Fruit fly (Drosophila melanogaster): ENCODE data around the gene ss.

ss gene

dm6 chr3R:16368288-16368687, 35.2 kb downstream of the ss start, which contains the start of gene js (continued):
- TF ChIP-seq CG6854 (GFP tag; optimal IDR thresholded peaks at IDR 0.05) = no peak
- no peak for TF ChIP-seq fd85E (GFP tag; optimal IDR thresholded peaks at IDR 0.05)
- no peak for TF ChIP-seq Eip93F (GFP tag; optimal IDR thresholded peaks at IDR 0.05)
- peak; percentile 62 for TF ChIP-seq eg (GFP tag; IDR thresholded peaks at IDR 0.05)
- TF ChIP-seq Sox15 (GFP tag; optimal IDR thresholded peaks at IDR 0.05) = peak; percentile 18
- peak; percentile 30 for TF ChIP-seq CG7368 (GFP tag; optimal IDR thresholded peaks at IDR 0.05)
- TF ChIP-seq CG15336 (GFP tag; IDR thresholded peaks at IDR 0.05) = peak; percentile 84
- TF ChIP-seq esn (GFP tag; optimal IDR thresholded peaks at IDR 0.05) = no peak
- no peak for TF ChIP-seq cyc (GFP tag; optimal IDR thresholded peaks at IDR 0.05)
- TF ChIP-seq CG11294 (GFP tag; IDR thresholded peaks at IDR 0.05) = no peak
- TF ChIP-seq Blimp-1 (GFP tag; optimal IDR thresholded peaks at IDR 0.05) = no peak
- TF ChIP-seq salr (GFP tag; optimal IDR thresholded peaks at IDR 0.05) = peak in 1 of 2 experiments; percentile 62
- TF ChIP-seq net (GFP tag; optimal IDR thresholded peaks at IDR 0.05) = no peak
- TF ChIP-seq dsx (GFP tag; optimal IDR thresholded peaks at IDR 0.05; ENCODE audit: poor library complexity, severe bottlenecking) = no peak
- TF ChIP-seq CG8632 (GFP tag; optimal IDR thresholded peaks at IDR 0.05) = no peak
- peak; percentile 91 for TF ChIP-seq CG32006 (GFP tag; optimal IDR thresholded peaks at IDR 0.05)
- TF ChIP-seq fkh (GFP tag; optimal IDR thresholded peaks at IDR 0.05) = no peak
- no peak for TF ChIP-seq CG1621 (tag; optimal IDR thresholded peaks at IDR 0.05)
- TF ChIP-seq CG10631 (GFP tag; optimal IDR thresholded peaks at IDR 0.05) = peak; percentile 9
- TF ChIP-seq CG31627 (GFP tag; optimal IDR thresholded peaks at IDR 0.05) = peak; percentile 49
- TF ChIP-seq Eip78C (GFP tag) = no peak
- peak; percentile 59 for TF ChIP-seq Sox14 (GFP tag; optimal IDR thresholded peaks at IDR 0.05)
- TF ChIP-seq acj6 (GFP tag; optimal IDR thresholded peaks at IDR 0.05) = peak; percentile 61
- TF ChIP-seq topi (GFP tag; optimal IDR thresholded peaks at IDR 0.05) = peak; percentile 44
- TF ChIP-seq CG8319 (GFP tag; optimal IDR thresholded peaks at IDR 0.05) = peak; percentile 24
- TF ChIP-seq Hr4 (GFP tag; optimal IDR thresholded peaks at IDR 0.05) = peak; percentile 81
- TF ChIP-seq Eip75B (GFP tag; optimal IDR thresholded peaks at IDR 0.05) = no peak
- TF ChIP-seq Sox102F (GFP tag; optimal IDR thresholded peaks at IDR 0.05) = peak; percentile 50
- peak; percentile 62 for TF ChIP-seq dac (GFP tag; optimal IDR thresholded peaks at IDR 0.05)
- TF ChIP-seq Smox (GFP tag; optimal IDR thresholded peaks at IDR 0.05) = peak; percentile 45
- no peak for TF ChIP-seq CG11902 (GFP tag; optimal IDR thresholded peaks at IDR 0.05)
- TF ChIP-seq fd59A (GFP tag; optimal IDR thresholded peaks at IDR 0.05) = no peak

DNA sequence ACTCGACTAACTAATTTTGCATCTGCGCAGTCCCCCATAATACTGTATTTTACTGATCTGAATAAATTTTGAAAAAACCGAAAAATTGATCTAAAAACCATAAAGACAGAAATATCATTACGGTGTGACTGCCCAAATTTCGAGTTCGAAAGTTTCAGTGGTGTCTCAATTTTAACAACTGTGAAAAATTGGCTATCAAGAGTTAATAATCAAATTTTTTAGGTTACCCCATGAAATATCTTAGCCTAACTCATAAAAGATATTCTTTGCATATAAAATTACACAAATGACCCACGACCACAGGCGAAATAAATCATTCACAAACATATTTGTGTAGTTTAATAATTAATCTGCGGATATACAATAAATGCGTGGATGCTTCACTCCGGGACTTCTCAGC, 43.5 kb downstream of the ss start, which contains the start of gene CG42446:
Gene CG42446, minus strand, starts transcription at position 101 of the 400 bp plus-strand sequence.
- TF ChIP-seq acj6 (GFP tag; optimal IDR thresholded peaks at IDR 0.05) = no peak
- no peak for TF ChIP-seq salr (GFP tag; optimal IDR thresholded peaks at IDR 0.05)
- no peak for TF ChIP-seq Sox14 (GFP tag; optimal IDR thresholded peaks at IDR 0.05)
- TF ChIP-seq Ets96B (tag; optimal IDR thresholded peaks at IDR 0.05) = no peak
- TF ChIP-seq CG11902 (GFP tag; optimal IDR thresholded peaks at IDR 0.05) = no peak
- no peak for TF ChIP-seq Eip93F (GFP tag; optimal IDR thresholded peaks at IDR 0.05)
- no peak for TF ChIP-seq CG8632 (GFP tag; optimal IDR thresholded peaks at IDR 0.05)
- TF ChIP-seq fd59A (GFP tag; optimal IDR thresholded peaks at IDR 0.05) = no peak
- TF ChIP-seq achi (GFP tag; optimal IDR thresholded peaks at IDR 0.05) = no peak
- TF ChIP-seq CG3919 (GFP tag; optimal IDR thresholded peaks at IDR 0.05) = no peak
- TF ChIP-seq Hr39 (GFP tag; optimal IDR thresholded peaks at IDR 0.05) = no peak
- no peak for TF ChIP-seq Lpt (GFP tag; optimal IDR thresholded peaks at IDR 0.05)
- TF ChIP-seq CG4318 (GFP tag; optimal IDR thresholded peaks at IDR 0.05) = no peak

dm6 chr3R:16359098-16359497, 44.4 kb downstream of the ss start, which contains the start of gene CG17931:
TSS of gene CG17931 (minus strand) at chr3R:16359466.
- TF ChIP-seq achi (GFP tag; optimal IDR thresholded peaks at IDR 0.05) (peak; percentile 98), dsx (GFP tag; optimal IDR thresholded peaks at IDR 0.05; ENCODE audit: poor library complexity, severe bottlenecking) (peak; percentile 74), CG6808 (GFP tag; optimal IDR thresholded peaks at IDR 0.05) (peak; percentile 100), Ets21C (GFP tag; optimal IDR thresholded peaks at IDR 0.05) (no peak)

Data from whole organism, prepupa.